ENCODE assay signal across 2 fruit fly cellular contexts in genomic region chr2L:1211528-1211927, dm6.
TF ChIP-seq lines count a peak whose summit lies in the region.

No protein-coding gene starts in this region.

- TF ChIP-seq CTCF in whole organism, embryonic (GFP tag; optimal IDR thresholded peaks at IDR 0.05; lab: Kevin White, UChicago), result no peak

TF ChIP-seq in whole organism, embryonic, 481 proteins besides CTCF, POLR2A, EP300 and RAD21:
- TF ChIP-seq wek (GFP tag; optimal IDR thresholded peaks at IDR 0.05; lab: Kevin White, UChicago) (peak; percentile 76), CHES-1-like (GFP tag; optimal IDR thresholded peaks at IDR 0.05; lab: Kevin White, UChicago) (no peak), CG8290 (GFP tag; optimal IDR thresholded peaks at IDR 0.05; lab: Kevin White, UChicago) (no peak), CG8290 (tag; optimal IDR thresholded peaks at IDR 0.05; lab: Kevin White, UChicago) (peak in 1 of 2 experiments; percentile 11), sens (GFP tag; lab: Kevin White, UChicago) (peak; percentile 16), Med (GFP tag; lab: Kevin White, UChicago) (peak; percentile 23), CG15601 (tag; optimal IDR thresholded peaks at IDR 0.05; lab: Kevin White, UChicago) (peak; percentile 30), CG15269 (tag; optimal IDR thresholded peaks at IDR 0.05; lab: Kevin White, UChicago) (peak; percentile 0), CG10959 (GFP tag; IDR thresholded peaks at IDR 0.05; lab: Robert Waterston, UW) (no peak), CG14860 (GFP tag; IDR thresholded peaks at IDR 0.05; lab: Robert Waterston, UW; ENCODE audit: partially characterized antibody) (no peak), CG2120 (GFP tag; optimal IDR thresholded peaks at IDR 0.05; lab: Kevin White, UChicago) (peak; percentile 29), CG13287 (GFP tag; IDR thresholded peaks at IDR 0.05; lab: Robert Waterston, UW; ENCODE audit: partially characterized antibody) (peak; percentile 48), CG17612 (GFP tag; IDR thresholded peaks at IDR 0.05; lab: Robert Waterston, UW) (peak; percentile 56; the same call in 1 of the 2 replicates)

TF ChIP-seq in whole organism, wandering third instar larva, 38 proteins besides CTCF, POLR2A, EP300 and RAD21:
- TF ChIP-seq Myc (optimal IDR thresholded peaks at IDR 0.05; lab: Kevin White, UChicago) (peak; percentile 6), dsf (GFP tag; optimal IDR thresholded peaks at IDR 0.05; lab: Kevin White, UChicago; ENCODE audit: borderline replicate concordance) (no peak), Sp1 (GFP tag; optimal IDR thresholded peaks at IDR 0.05; lab: Kevin White, UChicago) (no peak), sage (GFP tag; optimal IDR thresholded peaks at IDR 0.05; lab: Kevin White, UChicago) (no peak), dl (GFP tag; optimal IDR thresholded peaks at IDR 0.05; lab: Kevin White, UChicago; ENCODE audit: insufficient read depth in 1 of 2, partially characterized antibody in 2 of 2) (no peak)
